In genomic region chr2L:3341231-3341935, dm6 we compare ENCODE assay signal across 5 fruit fly cellular contexts.
TF ChIP-seq lines count a peak whose summit lies in the region.

No protein-coding gene starts in this region.

- TF ChIP-seq CTCF in whole organism, embryonic (GFP tag; optimal IDR thresholded peaks at IDR 0.05; lab: Kevin White, UChicago), result no peak

TF ChIP-seq in whole organism, 6 proteins besides CTCF, POLR2A, EP300 and RAD21:
- peak; percentile 10 to 68 for TF ChIP-seq EcR (GFP tag; optimal IDR thresholded peaks at IDR 0.05; lab: Kevin White, UChicago)
- TF ChIP-seq psq (optimal IDR thresholded peaks at IDR 0.05; lab: Kevin White, UChicago), result no peak

TF ChIP-seq in whole organism, embryonic, 481 proteins besides CTCF, POLR2A, EP300 and RAD21 (continues in another document):
- TF ChIP-seq sens (GFP tag; lab: Kevin White, UChicago), result no peak
- no peak for TF ChIP-seq da (GFP tag; optimal IDR thresholded peaks at IDR 0.05; lab: Kevin White, UChicago)
- TF ChIP-seq run (tag; optimal IDR thresholded peaks at IDR 0.05; lab: Kevin White, UChicago), result no peak
- TF ChIP-seq phol (tag; optimal IDR thresholded peaks at IDR 0.05; lab: Kevin White, UChicago), result peak; percentile 20
- TF ChIP-seq Dip3 (GFP tag; optimal IDR thresholded peaks at IDR 0.05; lab: Kevin White, UChicago), result no peak
- peak; percentile 2 for TF ChIP-seq Xbp1 (GFP tag; optimal IDR thresholded peaks at IDR 0.05; lab: Kevin White, UChicago)
- no peak for TF ChIP-seq NFAT (GFP tag; IDR thresholded peaks at IDR 0.05; lab: Robert Waterston, UW)
- no peak for TF ChIP-seq CG12155 (GFP tag; optimal IDR thresholded peaks at IDR 0.05; lab: Kevin White, UChicago)
- no peak for TF ChIP-seq CG2889 (GFP tag; IDR thresholded peaks at IDR 0.05; lab: Robert Waterston, UW)
- TF ChIP-seq CG11723 (GFP tag; optimal IDR thresholded peaks at IDR 0.05; lab: Kevin White, UChicago), result no peak
- TF ChIP-seq CG6272 (GFP tag; IDR thresholded peaks at IDR 0.05; lab: Robert Waterston, UW), result no peak
- TF ChIP-seq CG2120 (GFP tag; optimal IDR thresholded peaks at IDR 0.05; lab: Kevin White, UChicago), result peak; percentile 11
- no peak for TF ChIP-seq YL-1 (GFP tag; optimal IDR thresholded peaks at IDR 0.05; lab: Kevin White, UChicago)
- TF ChIP-seq CG10654 (GFP tag; optimal IDR thresholded peaks at IDR 0.05; lab: Kevin White, UChicago), result no peak
- peak; percentile 12 for TF ChIP-seq CG9437 (GFP tag; optimal IDR thresholded peaks at IDR 0.05; lab: Kevin White, UChicago)
- TF ChIP-seq ab (GFP tag; optimal IDR thresholded peaks at IDR 0.05; lab: Kevin White, UChicago), result no peak
- peak in 1 of 2 experiments; percentile 26 for TF ChIP-seq Hr51 (GFP tag; optimal IDR thresholded peaks at IDR 0.05; lab: Kevin White, UChicago)
- no peak for TF ChIP-seq HmgZ (tag; optimal IDR thresholded peaks at IDR 0.05; lab: Kevin White, UChicago)
- TF ChIP-seq insv (GFP tag; optimal IDR thresholded peaks at IDR 0.05; lab: Kevin White, UChicago), result no peak
- no peak for TF ChIP-seq sug (tag; optimal IDR thresholded peaks at IDR 0.05; lab: Kevin White, UChicago)
- no peak for TF ChIP-seq Ssrp (tag; optimal IDR thresholded peaks at IDR 0.05; lab: Kevin White, UChicago)
- TF ChIP-seq so (GFP tag; IDR thresholded peaks at IDR 0.05; lab: Robert Waterston, UW), result no peak
- TF ChIP-seq chn (GFP tag; optimal IDR thresholded peaks at IDR 0.05; lab: Kevin White, UChicago), result no peak
- no peak for TF ChIP-seq vfl (GFP tag; optimal IDR thresholded peaks at IDR 0.05; lab: Kevin White, UChicago)

TF ChIP-seq in whole organism, prepupa, 60 proteins besides CTCF, POLR2A, EP300 and RAD21 (continues in another document):
- TF ChIP-seq CG4318 (GFP tag; optimal IDR thresholded peaks at IDR 0.05; lab: Kevin White, UChicago) (no peak), CG15336 (GFP tag; IDR thresholded peaks at IDR 0.05; lab: Robert Waterston, UW) (peak; percentile 65; the same call in 1 of the 2 replicates), Ets21C (GFP tag; optimal IDR thresholded peaks at IDR 0.05; lab: Kevin White, UChicago) (peak; percentile 80), fkh (GFP tag; optimal IDR thresholded peaks at IDR 0.05; lab: Kevin White, UChicago) (no peak), salr (GFP tag; optimal IDR thresholded peaks at IDR 0.05; lab: Kevin White, UChicago) (peak in 1 of 2 experiments; percentile 21), Smox (GFP tag; optimal IDR thresholded peaks at IDR 0.05; lab: Kevin White, UChicago) (peak; percentile 78), Eip75B (GFP tag; optimal IDR thresholded peaks at IDR 0.05; lab: Kevin White, UChicago) (no peak), CG6276 (GFP tag; optimal IDR thresholded peaks at IDR 0.05; lab: Kevin White, UChicago) (peak; percentile 34), CG9139 (GFP tag; optimal IDR thresholded peaks at IDR 0.05; lab: Kevin White, UChicago) (no peak), CG11762 (GFP tag; optimal IDR thresholded peaks at IDR 0.05; lab: Kevin White, UChicago; ENCODE audit: insufficient read depth) (no peak), CG3032 (tag; optimal IDR thresholded peaks at IDR 0.05; lab: Kevin White, UChicago) (no peak), CG6808 (GFP tag; optimal IDR thresholded peaks at IDR 0.05; lab: Kevin White, UChicago) (no peak), CG31627 (GFP tag; optimal IDR thresholded peaks at IDR 0.05; lab: Kevin White, UChicago) (peak; percentile 69), CG7368 (GFP tag; optimal IDR thresholded peaks at IDR 0.05; lab: Kevin White, UChicago) (peak; percentile 17), Sox102F (GFP tag; optimal IDR thresholded peaks at IDR 0.05; lab: Kevin White, UChicago) (peak; percentile 88), fd59A (GFP tag; optimal IDR thresholded peaks at IDR 0.05; lab: Kevin White, UChicago) (no peak), achi (GFP tag; optimal IDR thresholded peaks at IDR 0.05; lab: Kevin White, UChicago) (peak; percentile 57), Sox14 (GFP tag; optimal IDR thresholded peaks at IDR 0.05; lab: Kevin White, UChicago) (peak; percentile 71), lz (GFP tag; optimal IDR thresholded peaks at IDR 0.05; lab: Kevin White, UChicago) (peak; percentile 75), CG8319 (GFP tag; optimal IDR thresholded peaks at IDR 0.05; lab: Kevin White, UChicago) (peak; percentile 6), Sox15 (GFP tag; optimal IDR thresholded peaks at IDR 0.05; lab: Kevin White, UChicago) (no peak), CG10669 (GFP tag; optimal IDR thresholded peaks at IDR 0.05; lab: Kevin White, UChicago) (no peak), topi (GFP tag; optimal IDR thresholded peaks at IDR 0.05; lab: Kevin White, UChicago) (peak; percentile 71)

TF ChIP-seq in whole organism, pupa, 21 proteins besides CTCF, POLR2A, EP300 and RAD21:
- TF ChIP-seq CG17806 (tag; optimal IDR thresholded peaks at IDR 0.05; lab: Kevin White, UChicago) (peak; percentile 33), CG9948 (tag; optimal IDR thresholded peaks at IDR 0.05; lab: Kevin White, UChicago) (peak; percentile 17), rn (GFP tag; IDR thresholded peaks at IDR 0.05; lab: Robert Waterston, UW) (no peak), CG14655 (GFP tag; optimal IDR thresholded peaks at IDR 0.05; lab: Kevin White, UChicago) (peak; percentile 2), CG34367 (tag; optimal IDR thresholded peaks at IDR 0.05; lab: Kevin White, UChicago) (no peak), CG4496 (GFP tag; IDR thresholded peaks at IDR 0.05; lab: Robert Waterston, UW) (no peak), D1 (tag; optimal IDR thresholded peaks at IDR 0.05; lab: Kevin White, UChicago) (no peak), CG15710 (tag; optimal IDR thresholded peaks at IDR 0.05; lab: Kevin White, UChicago) (peak; percentile 7), Pif1A (GFP tag; optimal IDR thresholded peaks at IDR 0.05; lab: Kevin White, UChicago) (no peak), CG13204 (GFP tag; optimal IDR thresholded peaks at IDR 0.05; lab: Kevin White, UChicago) (no peak), EcR (GFP tag; optimal IDR thresholded peaks at IDR 0.05; lab: Kevin White, UChicago) (peak; percentile 52), CG32121 (GFP tag; IDR thresholded peaks at IDR 0.05; lab: Robert Waterston, UW) (no peak), Ets98B (GFP tag; IDR thresholded peaks at IDR 0.05; lab: Robert Waterston, UW) (no peak), gl (tag; optimal IDR thresholded peaks at IDR 0.05; lab: Kevin White, UChicago) (no peak), CG12605 (GFP tag; IDR thresholded peaks at IDR 0.05; lab: Robert Waterston, UW) (no peak), CG8159 (tag; optimal IDR thresholded peaks at IDR 0.05; lab: Kevin White, UChicago) (no peak), CG10348 (GFP tag; IDR thresholded peaks at IDR 0.05; lab: Robert Waterston, UW) (no peak), CG8301 (tag; optimal IDR thresholded peaks at IDR 0.05; lab: Kevin White, UChicago) (no peak), Snoo (tag; optimal IDR thresholded peaks at IDR 0.05; lab: Kevin White, UChicago) (peak; percentile 87), fd96Ca (GFP tag; IDR thresholded peaks at IDR 0.05; lab: Robert Waterston, UW) (no peak), Pif1B (GFP tag; optimal IDR thresholded peaks at IDR 0.05; lab: Kevin White, UChicago) (no peak)

TF ChIP-seq in whole organism, wandering third instar larva, 38 proteins besides CTCF, POLR2A, EP300 and RAD21:
- no peak for TF ChIP-seq pan (optimal IDR thresholded peaks at IDR 0.05; lab: Kevin White, UChicago)
- TF ChIP-seq br (GFP tag; optimal IDR thresholded peaks at IDR 0.05; lab: Kevin White, UChicago), result peak; percentile 69
- TF ChIP-seq dl (GFP tag; optimal IDR thresholded peaks at IDR 0.05; lab: Kevin White, UChicago; ENCODE audit: insufficient read depth in 1 of 2, partially characterized antibody in 2 of 2), result no peak
- TF ChIP-seq woc (GFP tag; optimal IDR thresholded peaks at IDR 0.05; lab: Kevin White, UChicago), result peak; percentile 16
- TF ChIP-seq foxo (GFP tag; optimal IDR thresholded peaks at IDR 0.05; lab: Kevin White, UChicago), result peak in 1 of 2 experiments; percentile 71
- TF ChIP-seq Sp1 (GFP tag; optimal IDR thresholded peaks at IDR 0.05; lab: Kevin White, UChicago), result peak; percentile 90
- no peak for TF ChIP-seq jim (GFP tag; optimal IDR thresholded peaks at IDR 0.05; lab: Kevin White, UChicago)
- TF ChIP-seq OdsH (GFP tag; optimal IDR thresholded peaks at IDR 0.05; lab: Kevin White, UChicago), result peak; percentile 85
- peak; percentile 34 for TF ChIP-seq Jra (GFP tag; optimal IDR thresholded peaks at IDR 0.05; lab: Kevin White, UChicago)
- no peak for TF ChIP-seq usp (GFP tag; optimal IDR thresholded peaks at IDR 0.05; lab: Kevin White, UChicago)
- TF ChIP-seq Hnf4 (GFP tag; optimal IDR thresholded peaks at IDR 0.05; lab: Kevin White, UChicago), result peak; percentile 77
- peak; percentile 9 for TF ChIP-seq brk (GFP tag; optimal IDR thresholded peaks at IDR 0.05; lab: Kevin White, UChicago)
- TF ChIP-seq lola (GFP tag; optimal IDR thresholded peaks at IDR 0.05; lab: Kevin White, UChicago), result no peak
- TF ChIP-seq dmrt93B (GFP tag; optimal IDR thresholded peaks at IDR 0.05; lab: Kevin White, UChicago), result peak; percentile 60
- TF ChIP-seq N (GFP tag; optimal IDR thresholded peaks at IDR 0.05; lab: Kevin White, UChicago), result peak; percentile 25
- peak; percentile 52 for TF ChIP-seq sage (GFP tag; optimal IDR thresholded peaks at IDR 0.05; lab: Kevin White, UChicago)
- peak; percentile 24 for TF ChIP-seq GATAd (GFP tag; optimal IDR thresholded peaks at IDR 0.05; lab: Kevin White, UChicago)
- peak; percentile 81 for TF ChIP-seq HLH106 (tag; optimal IDR thresholded peaks at IDR 0.05; lab: Kevin White, UChicago)
- no peak for TF ChIP-seq Hr78 (GFP tag; optimal IDR thresholded peaks at IDR 0.05; lab: Kevin White, UChicago)
- no peak for TF ChIP-seq Rel (GFP tag; optimal IDR thresholded peaks at IDR 0.05; lab: Kevin White, UChicago)
- TF ChIP-seq Rel (tag; optimal IDR thresholded peaks at IDR 0.05; lab: Kevin White, UChicago), result peak; percentile 52
- peak; percentile 38 for TF ChIP-seq h (GFP tag; optimal IDR thresholded peaks at IDR 0.05; lab: Kevin White, UChicago)
- peak; percentile 20 for TF ChIP-seq dsf (GFP tag; optimal IDR thresholded peaks at IDR 0.05; lab: Kevin White, UChicago; ENCODE audit: borderline replicate concordance)
- TF ChIP-seq fru (GFP tag; optimal IDR thresholded peaks at IDR 0.05; lab: Kevin White, UChicago), result peak; percentile 73
- peak; percentile 44 for TF ChIP-seq Dfd (GFP tag; optimal IDR thresholded peaks at IDR 0.05; lab: Kevin White, UChicago)
- peak; percentile 3 for TF ChIP-seq ey (GFP tag; optimal IDR thresholded peaks at IDR 0.05; lab: Kevin White, UChicago)
- TF ChIP-seq psq (GFP tag; optimal IDR thresholded peaks at IDR 0.05; lab: Kevin White, UChicago), result peak; percentile 83
- peak; percentile 60 for TF ChIP-seq rgr (GFP tag; optimal IDR thresholded peaks at IDR 0.05; lab: Kevin White, UChicago)
- peak; percentile 54 for TF ChIP-seq tai (GFP tag; optimal IDR thresholded peaks at IDR 0.05; lab: Kevin White, UChicago)
- no peak for TF ChIP-seq Hr83 (GFP tag; optimal IDR thresholded peaks at IDR 0.05; lab: Kevin White, UChicago; ENCODE audit: poor library complexity, severe bottlenecking)
- no peak for TF ChIP-seq CG9705 (GFP tag; optimal IDR thresholded peaks at IDR 0.05; lab: Kevin White, UChicago)
